Fruit fly (Drosophila melanogaster): ENCODE results near the gene SdhD.
A peak's percentile ranks its signal among the peaks of the same experiment; 100 is the strongest.

Gene SdhD

DNA sequence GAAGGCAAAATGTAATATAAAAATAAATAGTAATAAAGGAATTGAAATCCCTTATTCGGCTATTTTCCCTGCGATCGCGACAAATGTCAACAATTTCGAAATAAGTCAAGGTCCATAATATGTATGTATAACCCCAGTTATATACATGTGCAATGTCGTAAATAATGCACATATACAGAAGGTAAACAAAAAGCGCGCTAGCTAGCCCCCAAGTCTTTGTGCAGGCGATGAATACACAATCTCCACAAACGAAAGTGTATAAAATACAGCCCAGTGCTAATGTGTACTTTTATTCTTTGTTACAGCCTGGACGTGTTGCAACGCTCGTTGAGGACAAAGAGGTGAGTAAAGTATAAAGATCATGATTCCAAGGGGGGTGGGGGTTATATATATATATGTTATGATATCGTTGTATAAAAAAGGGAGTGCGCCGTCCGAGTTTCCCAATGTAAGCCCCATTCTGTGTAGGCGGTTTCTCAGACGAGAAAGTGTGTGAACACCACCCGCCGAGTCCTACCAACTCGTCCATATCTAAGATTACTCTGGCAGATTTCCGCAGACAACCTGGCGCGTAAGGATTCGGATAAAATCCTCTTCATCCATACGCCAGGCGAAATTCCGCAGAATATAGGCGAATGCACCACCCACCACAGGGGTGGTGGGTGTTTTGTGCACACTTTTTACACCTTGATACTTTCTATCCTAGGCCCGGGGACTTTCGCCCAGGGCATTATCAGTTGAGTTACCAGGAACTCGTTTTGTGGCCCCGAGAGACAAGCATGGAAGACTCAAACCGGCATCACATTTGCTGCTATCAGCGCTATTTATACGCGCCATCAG is 30.5 kb downstream of the SdhD start (continued):
- TF ChIP-seq sim (GFP tag; IDR thresholded peaks at IDR 0.05) (no peak), CG12391 (tag; optimal IDR thresholded peaks at IDR 0.05) (no peak), CG16779 (GFP tag; IDR thresholded peaks at IDR 0.05) (no peak), eve (GFP tag; optimal IDR thresholded peaks at IDR 0.05) (no peak), hbn (GFP tag; IDR thresholded peaks at IDR 0.05; ENCODE audit: partially characterized antibody) (0 out of 2 replicates have a peak, but pooled peaks have one; percentile 45), abd-A (tag; optimal IDR thresholded peaks at IDR 0.05) (peak; percentile 24), CG32772 (GFP tag; IDR thresholded peaks at IDR 0.05) (no peak), NK7.1 (GFP tag; optimal IDR thresholded peaks at IDR 0.05) (no peak), CG10654 (GFP tag; optimal IDR thresholded peaks at IDR 0.05) (no peak), Stat92E (GFP tag; optimal IDR thresholded peaks at IDR 0.05) (peak in 2 of 3 experiments; percentile 65 to 92), CG13296 (GFP tag; optimal IDR thresholded peaks at IDR 0.05) (peak; percentile 52), ttk (GFP tag; IDR thresholded peaks at IDR 0.05) (peak; percentile 53; the same call in 1 of the 2 replicates), Jarid2 (GFP tag; optimal IDR thresholded peaks at IDR 0.05) (no peak), lmd (GFP tag; IDR thresholded peaks at IDR 0.05) (no peak), CG2116 (GFP tag; optimal IDR thresholded peaks at IDR 0.05) (no peak), gsb (GFP tag; IDR thresholded peaks at IDR 0.05) (peak; percentile 36; the same call in 1 of the 2 replicates), CG43689 (GFP tag; IDR thresholded peaks at IDR 0.05) (no peak), CG6272 (GFP tag; IDR thresholded peaks at IDR 0.05) (0 out of 2 replicates have a peak, but pooled peaks have one; percentile 27), CG11085 (GFP tag; IDR thresholded peaks at IDR 0.05) (no peak), crol (GFP tag; IDR thresholded peaks at IDR 0.05) (peak; percentile 36; the same call in 1 of the 2 replicates), cato (GFP tag; optimal IDR thresholded peaks at IDR 0.05; ENCODE audit: borderline replicate concordance) (no peak), pzg (GFP tag; optimal IDR thresholded peaks at IDR 0.05) (no peak), CG31365 (tag; optimal IDR thresholded peaks at IDR 0.05) (no peak), sisA (GFP tag; IDR thresholded peaks at IDR 0.05) (no peak), CG15269 (tag; optimal IDR thresholded peaks at IDR 0.05) (peak; percentile 27), CG18011 (GFP tag; optimal IDR thresholded peaks at IDR 0.05) (no peak), CG10366 (GFP tag; IDR thresholded peaks at IDR 0.05) (no peak), CG9797 (GFP tag; optimal IDR thresholded peaks at IDR 0.05) (no peak), CG12299 (tag; optimal IDR thresholded peaks at IDR 0.05) (peak; percentile 27), Gug (GFP tag; IDR thresholded peaks at IDR 0.05) (no peak), CG3726 (GFP tag; IDR thresholded peaks at IDR 0.05) (no peak), Xbp1 (GFP tag; optimal IDR thresholded peaks at IDR 0.05) (no peak), Camta (GFP tag; optimal IDR thresholded peaks at IDR 0.05) (no peak), nerfin-2 (GFP tag; IDR thresholded peaks at IDR 0.05; ENCODE audit: partially characterized antibody) (peak; percentile 66), NC2α (GFP tag; optimal IDR thresholded peaks at IDR 0.05) (no peak), CG12942 (GFP tag; optimal IDR thresholded peaks at IDR 0.05) (no peak), CG18262 (tag; optimal IDR thresholded peaks at IDR 0.05) (no peak), sqz (GFP tag; optimal IDR thresholded peaks at IDR 0.05) (no peak), lov (optimal IDR thresholded peaks at IDR 0.05) (no peak), lov (GFP tag; IDR thresholded peaks at IDR 0.05) (no peak), CG10209 (GFP tag; optimal IDR thresholded peaks at IDR 0.05) (no peak), CG31441 (GFP tag; IDR thresholded peaks at IDR 0.05) (no peak), row (GFP tag; IDR thresholded peaks at IDR 0.05) (no peak), CG32532 (GFP tag; IDR thresholded peaks at IDR 0.05) (peak; percentile 33; the same call in 1 of the 2 replicates), peb (GFP tag; IDR thresholded peaks at IDR 0.05) (no peak), CG17328 (GFP tag; IDR thresholded peaks at IDR 0.05) (0 out of 2 replicates have a peak, but pooled peaks have one; percentile 28), zf30C (GFP tag; optimal IDR thresholded peaks at IDR 0.05) (no peak), Hey (tag; optimal IDR thresholded peaks at IDR 0.05) (no peak), CG11398 (GFP tag; optimal IDR thresholded peaks at IDR 0.05) (no peak)

All from whole organism, embryonic.